Fruit fly (Drosophila melanogaster) whole organism, embryonic: ENCODE results near the gene Gbs-76A.
A peak's percentile ranks its signal among the peaks of the same experiment; 100 is the strongest.

Experiments used
- Asciz ChIP-seq: fragments of 200-800 bp; sonication (Bioruptor generic); optimal IDR thresholded peaks from 2 replicates; lab custom pipeline; 2017; ENCODE audit warnings: missing biosample characterization, mild to moderate bottlenecking, missing genetic modification characterization, missing genetic modification reagents
- C15 ChIP-seq: fragments of 200-800 bp; sonication (Bioruptor generic); IDR thresholded peaks from 3 replicates; pipeline ENCODE4 v1.3.6; 2022; ENCODE audit warnings: missing biosample characterization, missing genetic modification characterization
- CG10462 ChIP-seq: fragments of 200-800 bp; sonication (Bioruptor generic); optimal IDR thresholded peaks from 2 replicates; lab custom pipeline; 2016; ENCODE audit warnings: missing biosample characterization, missing genetic modification characterization
- CG11247 ChIP-seq: fragments of 200-800 bp; sonication (Bioruptor generic); IDR thresholded peaks from 2 replicates; pipeline ENCODE4 v1.3.6; 2022; ENCODE audit warnings: missing biosample characterization, missing genetic modification characterization
- CG11398 ChIP-seq: fragments of 200-800 bp; sonication (Bioruptor generic); optimal IDR thresholded peaks from 2 replicates; lab custom pipeline; 2016; ENCODE audit warnings: missing biosample characterization, missing genetic modification characterization
- CG14441 ChIP-seq: fragments of 200-800 bp; sonication (Bioruptor generic); IDR thresholded peaks from 2 replicates; pipeline ENCODE4 v1.3.6; 2022; ENCODE audit warnings: missing biosample characterization, missing genetic modification characterization
- CG15011 ChIP-seq: fragments of 200-800 bp; sonication (Bioruptor generic); optimal IDR thresholded peaks from 3 replicates; lab custom pipeline; 2018; ENCODE audit warnings: missing biosample characterization, mild to moderate bottlenecking, missing genetic modification characterization
- CG1529 ChIP-seq: fragments of 200-800 bp; sonication (Bioruptor generic); optimal IDR thresholded peaks from 3 replicates; lab custom pipeline; 2018; ENCODE audit warnings: missing biosample characterization, missing genetic modification characterization
- CG16813 ChIP-seq: fragments of 200-800 bp; sonication (Bioruptor generic); IDR thresholded peaks from 3 replicates; pipeline ENCODE4 v1.3.6; 2022; ENCODE audit warnings: missing biosample characterization, missing genetic modification characterization; ENCODE audit not compliant: partially characterized antibody
- CG17829 ChIP-seq: fragments of 200-800 bp; optimal IDR thresholded peaks from 2 replicates; lab custom pipeline; 2019; ENCODE audit warnings: missing biosample characterization, mild to moderate bottlenecking, missing genetic modification characterization, moderate library complexity
- CG18764 ChIP-seq: fragments of 200-800 bp; sonication (Bioruptor generic); optimal IDR thresholded peaks from 3 replicates; lab custom pipeline; 2016; ENCODE audit warnings: missing biosample characterization, missing genetic modification characterization
- CG2712 ChIP-seq: fragments of 200-800 bp; optimal IDR thresholded peaks from 3 replicates; lab custom pipeline; 2019; ENCODE audit warnings: missing biosample characterization, mild to moderate bottlenecking, missing genetic modification characterization, moderate library complexity
- CG30403 ChIP-seq: fragments of 200-800 bp; sonication (Bioruptor generic); optimal IDR thresholded peaks from 3 replicates; lab custom pipeline; 2016; ENCODE audit warnings: missing biosample characterization, missing genetic modification characterization
- CG31224 ChIP-seq: fragments of 200-800 bp; sonication (Bioruptor generic); IDR thresholded peaks from 2 replicates; pipeline ENCODE4 v1.3.6; 2022; ENCODE audit warnings: missing biosample characterization, missing genetic modification characterization
- CG31441 ChIP-seq: fragments of 200-800 bp; sonication (Bioruptor generic); IDR thresholded peaks from 2 replicates; pipeline ENCODE4 v1.3.6; 2022; ENCODE audit warnings: missing biosample characterization, missing genetic modification characterization
- CG34422 ChIP-seq: fragments of 200-800 bp; sonication (Bioruptor generic); IDR thresholded peaks from 3 replicates; pipeline ENCODE4 v1.3.6; 2022; ENCODE audit warnings: missing biosample characterization, missing genetic modification characterization
- CG3726 ChIP-seq: fragments of 200-800 bp; sonication (Bioruptor generic); IDR thresholded peaks from 3 replicates; pipeline ENCODE4, ENCODE4 v1.3.6; 2022; ENCODE audit warnings: missing biosample characterization, missing genetic modification characterization
- CG3838 ChIP-seq: fragments of 200-800 bp; sonication (Bioruptor generic); optimal IDR thresholded peaks from 3 replicates; lab custom pipeline; 2016; ENCODE audit warnings: missing biosample characterization, missing genetic modification characterization
- CG3995 ChIP-seq: fragments of 200-800 bp; sonication (Bioruptor generic); optimal IDR thresholded peaks from 3 replicates; lab custom pipeline; 2016; ENCODE audit warnings: missing biosample characterization, missing genetic modification characterization
- CG4282 ChIP-seq: fragments of 200-800 bp; sonication (Bioruptor generic); optimal IDR thresholded peaks from 2 replicates; lab custom pipeline; 2016; ENCODE audit warnings: missing biosample characterization, missing genetic modification characterization
- CG43689 ChIP-seq: fragments of 200-800 bp; sonication (Bioruptor generic); IDR thresholded peaks from 2 replicates; pipeline ENCODE4 v1.3.6; 2022; ENCODE audit warnings: missing biosample characterization, missing genetic modification characterization
- CG4424 ChIP-seq: fragments of 200-800 bp; sonication (Bioruptor generic); optimal IDR thresholded peaks from 3 replicates; lab custom pipeline; 2016; ENCODE audit warnings: missing biosample characterization, missing genetic modification characterization
- CG5180 ChIP-seq: fragments of 200-800 bp; sonication (Bioruptor generic); optimal IDR thresholded peaks from 3 replicates; lab custom pipeline; 2017; ENCODE audit warnings: missing biosample characterization, missing genetic modification characterization, mild to moderate bottlenecking, moderate library complexity, missing genetic modification reagents
- CG6854 ChIP-seq: fragments of 200-800 bp; sonication (Bioruptor generic); optimal IDR thresholded peaks from 3 replicates; lab custom pipeline; 2017; ENCODE audit warnings: missing biosample characterization, mild to moderate bottlenecking, missing genetic modification characterization
- CG9215 ChIP-seq: fragments of 200-800 bp; sonication (Bioruptor generic); IDR thresholded peaks from 2 replicates; pipeline ENCODE4 v1.3.6; 2022; ENCODE audit warnings: missing biosample characterization, missing genetic modification characterization
- CG9437 ChIP-seq: fragments of 200-800 bp; sonication (Bioruptor generic); optimal IDR thresholded peaks from 2 replicates; lab custom pipeline; 2018; ENCODE audit warnings: missing biosample characterization, mild to moderate bottlenecking, missing genetic modification characterization
- H15 ChIP-seq: fragments of 200-800 bp; sonication (Bioruptor generic); IDR thresholded peaks from 3 replicates; pipeline ENCODE4 v1.3.6; 2022; ENCODE audit warnings: missing biosample characterization, missing genetic modification characterization
- Hmx ChIP-seq: fragments of 200-800 bp; sonication (Bioruptor generic); optimal IDR thresholded peaks from 2 replicates; lab custom pipeline; 2016; ENCODE audit warnings: missing biosample characterization, missing genetic modification characterization
- Hr51 ChIP-seq, 2 experiments: fragments of 200-800 bp; sonication (Bioruptor generic); optimal IDR thresholded peaks; 2 replicates in 1 of 2; 3 replicates in 1 of 2; lab custom pipeline; 2016 to 2018; ENCODE audit warnings: missing biosample characterization in 2 of 2, missing genetic modification characterization in 2 of 2, mild to moderate bottlenecking in 1 of 2, moderate library complexity in 1 of 2
- Lpt ChIP-seq: fragments of >200 bp; optimal IDR thresholded peaks from 2 replicates; lab custom pipeline; 2018; ENCODE audit warnings: missing biosample characterization, missing genetic modification characterization
- NfI ChIP-seq: fragments of 200-800 bp; sonication (Bioruptor generic); optimal IDR thresholded peaks from 3 replicates; lab custom pipeline; 2018; ENCODE audit warnings: missing biosample characterization, mild to moderate bottlenecking, missing genetic modification characterization, moderate library complexity
- Optix ChIP-seq: fragments of 200-800 bp; sonication (Bioruptor generic); IDR thresholded peaks from 3 replicates; pipeline ENCODE4 v1.3.6; 2022; ENCODE audit warnings: missing biosample characterization, missing genetic modification characterization
- PHDP ChIP-seq: fragments of 200-800 bp; sonication (Bioruptor generic); optimal IDR thresholded peaks from 3 replicates; lab custom pipeline; 2018; ENCODE audit warnings: missing biosample characterization, mild to moderate bottlenecking, missing genetic modification characterization, moderate library complexity
- Sox100B ChIP-seq: fragments of 200-800 bp; sonication (Bioruptor generic); optimal IDR thresholded peaks from 3 replicates; lab custom pipeline; 2018; ENCODE audit warnings: missing biosample characterization, mild to moderate bottlenecking, missing genetic modification characterization
- Sry-δ ChIP-seq: fragments of 200-800 bp; sonication (Bioruptor generic); optimal IDR thresholded peaks from 2 replicates; lab custom pipeline; 2016; ENCODE audit warnings: missing biosample characterization, missing genetic modification characterization
- Xbp1 ChIP-seq: fragments of 200-800 bp; sonication (Bioruptor generic); optimal IDR thresholded peaks from 3 replicates; lab custom pipeline; 2016; ENCODE audit warnings: missing biosample characterization, mild to moderate bottlenecking, missing genetic modification characterization
- cg ChIP-seq: fragments of 200-800 bp; sonication (Bioruptor generic); optimal IDR thresholded peaks from 3 replicates; lab custom pipeline; 2019; ENCODE audit warnings: missing biosample characterization, mild to moderate bottlenecking, missing genetic modification characterization, moderate library complexity
- crp ChIP-seq, 2 experiments: fragments of 200-800 bp; sonication (Bioruptor generic); optimal IDR thresholded peaks; 2 replicates in 1 of 2; 3 replicates in 1 of 2; lab custom pipeline; 2017; ENCODE audit warnings: missing biosample characterization in 2 of 2, missing genetic modification characterization in 2 of 2, mild to moderate bottlenecking in 1 of 2, moderate library complexity in 1 of 2
- dan ChIP-seq: fragments of 200-800 bp; sonication (Bioruptor generic); IDR thresholded peaks from 2 replicates; pipeline ENCODE4 v1.3.6; 2022; ENCODE audit warnings: missing biosample characterization, missing genetic modification characterization
- dm ChIP-seq: fragments of 200-800 bp; sonication (Bioruptor generic); optimal IDR thresholded peaks from 3 replicates; lab custom pipeline; 2016; ENCODE audit warnings: missing biosample characterization, missing genetic modification characterization
- dmrt99B ChIP-seq: fragments of 200-800 bp; sonication (Bioruptor generic); optimal IDR thresholded peaks from 2 replicates; lab custom pipeline; 2018; ENCODE audit warnings: missing biosample characterization, mild to moderate bottlenecking, missing genetic modification characterization, moderate library complexity
- fd96Cb ChIP-seq: fragments of 200-800 bp; sonication (Bioruptor generic); optimal IDR thresholded peaks from 2 replicates; lab custom pipeline; 2018; ENCODE audit warnings: missing biosample characterization, mild to moderate bottlenecking, missing genetic modification characterization, moderate library complexity
- fru ChIP-seq: fragments of >200 bp; optimal IDR thresholded peaks from 2 replicates; lab custom pipeline; 2017
- gce ChIP-seq: fragments of 200-800 bp; sonication (Bioruptor generic); IDR thresholded peaks from 3 replicates; pipeline ENCODE4 v1.3.6; 2022; ENCODE audit warnings: missing biosample characterization, missing genetic modification characterization
- gsb ChIP-seq: fragments of 200-800 bp; sonication (Bioruptor generic); IDR thresholded peaks from 2 replicates; pipeline ENCODE4 v1.3.6; 2022; ENCODE audit warnings: missing biosample characterization, missing genetic modification characterization
- gt ChIP-seq: fragments of 200-800 bp; sonication (Bioruptor generic); IDR thresholded peaks from 2 replicates; pipeline ENCODE4 v1.3.6; 2022; ENCODE audit warnings: missing biosample characterization, missing genetic modification characterization
- mirr ChIP-seq: fragments of 200-800 bp; sonication (Bioruptor generic); optimal IDR thresholded peaks from 3 replicates; lab custom pipeline; 2018; ENCODE audit warnings: missing biosample characterization, mild to moderate bottlenecking, missing genetic modification characterization
- nmo ChIP-seq: fragments of 200-800 bp; sonication (Bioruptor generic); optimal IDR thresholded peaks from 2 replicates; lab custom pipeline; 2018; ENCODE audit warnings: missing biosample characterization, mild to moderate bottlenecking, missing genetic modification characterization, moderate library complexity
- oc ChIP-seq: fragments of 200-800 bp; sonication (Bioruptor generic); optimal IDR thresholded peaks from 2 replicates; lab custom pipeline; 2018; ENCODE audit warnings: missing biosample characterization, mild to moderate bottlenecking, missing genetic modification characterization, moderate library complexity
- pita ChIP-seq: fragments of 200-800 bp; sonication (Bioruptor generic); optimal IDR thresholded peaks from 2 replicates; lab custom pipeline; 2017; ENCODE audit warnings: missing biosample characterization, mild to moderate bottlenecking, missing genetic modification characterization
- repo ChIP-seq: fragments of 200-800 bp; sonication (Bioruptor generic); optimal IDR thresholded peaks from 2 replicates; lab custom pipeline; 2016; ENCODE audit warnings: missing biosample characterization, missing genetic modification characterization
- so ChIP-seq: fragments of 200-800 bp; sonication (Bioruptor generic); IDR thresholded peaks from 3 replicates; pipeline ENCODE4 v1.3.6; 2022; ENCODE audit warnings: missing biosample characterization, missing genetic modification characterization
- ssp ChIP-seq: fragments of 200-800 bp; sonication (Bioruptor generic); IDR thresholded peaks from 2 replicates; pipeline ENCODE4 v1.3.6; 2022; ENCODE audit warnings: missing biosample characterization, missing genetic modification characterization

Gbs-76A gene

DNA sequence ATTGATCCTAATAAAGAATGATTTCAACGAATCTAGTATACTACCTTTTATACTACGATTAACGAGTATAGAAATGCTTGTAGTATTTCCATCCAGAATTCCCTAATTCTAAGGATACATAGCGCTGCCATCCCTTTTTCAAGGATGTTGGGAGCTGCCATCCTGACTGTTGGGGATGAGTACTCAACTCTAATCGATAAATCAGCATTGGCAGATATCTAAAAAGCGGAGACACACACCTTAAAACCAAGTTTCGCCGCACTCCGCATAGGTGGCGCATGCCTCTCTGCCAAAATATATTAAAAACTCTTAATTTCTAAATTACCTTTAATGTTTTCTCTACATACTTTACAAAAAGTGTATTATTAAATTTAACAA, 1.7 kb upstream of the Gbs-76A start, which contains the start of gene fal:
Gene fal, plus strand, starts transcription at position 330 of the 378 bp plus-strand sequence.
- no peak for TF ChIP-seq CG3726 (GFP tag; lab: Robert Waterston, UW)
- no peak for TF ChIP-seq fd96Cb (tag; lab: Kevin White, UChicago)
- TF ChIP-seq dmrt99B (tag; lab: Kevin White, UChicago): no peak
- no peak for TF ChIP-seq CG15011 (GFP tag; lab: Kevin White, UChicago)
- no peak for TF ChIP-seq crp (GFP tag; optimal IDR thresholded peaks at IDR 0.05; lab: Kevin White, UChicago)
- TF ChIP-seq CG6854 (GFP tag; lab: Kevin White, UChicago): no peak
- TF ChIP-seq CG3995 (GFP tag; lab: Kevin White, UChicago): no peak
- no peak for TF ChIP-seq C15
- TF ChIP-seq CG3838 (GFP tag; lab: Kevin White, UChicago): no peak
- no peak for TF ChIP-seq Optix
- no peak for TF ChIP-seq fru (lab: Kevin White, UChicago)
- TF ChIP-seq Xbp1 (GFP tag; lab: Kevin White, UChicago): peak; percentile 50
- no peak for TF ChIP-seq CG18764 (GFP tag; lab: Kevin White, UChicago)
- TF ChIP-seq Lpt: no peak
- TF ChIP-seq NfI (GFP tag; lab: Kevin White, UChicago): no peak
- peak; percentile 78 for TF ChIP-seq pita
- TF ChIP-seq CG31441 (GFP tag; lab: Robert Waterston, UW): no peak
- no peak for TF ChIP-seq cg
- no peak for TF ChIP-seq Sox100B (GFP tag; lab: Kevin White, UChicago)
- no peak for TF ChIP-seq CG1529
- TF ChIP-seq gsb (GFP tag; lab: Robert Waterston, UW): no peak
- no peak for TF ChIP-seq mirr (GFP tag; lab: Kevin White, UChicago)
- TF ChIP-seq CG34422: no peak
- TF ChIP-seq CG11247 (GFP tag; lab: Robert Waterston, UW): no peak
- TF ChIP-seq dan (GFP tag; lab: Robert Waterston, UW): no peak
- no peak for TF ChIP-seq CG9437 (GFP tag; lab: Kevin White, UChicago)
- TF ChIP-seq CG9215: no peak
- peak; percentile 67 for TF ChIP-seq CG16813 (GFP tag; lab: Robert Waterston, UW)
- TF ChIP-seq CG5180 (GFP tag; lab: Kevin White, UChicago): no peak
- TF ChIP-seq so: no peak
- peak; percentile 90 for TF ChIP-seq Sry-δ (GFP tag; lab: Kevin White, UChicago)
- TF ChIP-seq PHDP (tag; lab: Kevin White, UChicago): no peak
- no peak for TF ChIP-seq oc (tag; lab: Kevin White, UChicago)
- peak; percentile 65 for TF ChIP-seq CG4424 (GFP tag; lab: Kevin White, UChicago)
- TF ChIP-seq Hmx (GFP tag; lab: Kevin White, UChicago): no peak
- no peak for TF ChIP-seq dm (GFP tag; lab: Kevin White, UChicago)
- no peak for TF ChIP-seq gt (GFP tag; lab: Robert Waterston, UW)
- no peak for TF ChIP-seq CG10462 (GFP tag; lab: Kevin White, UChicago)
- no peak for TF ChIP-seq gce (GFP tag; lab: Robert Waterston, UW)
- no peak for TF ChIP-seq Hr51 (GFP tag; optimal IDR thresholded peaks at IDR 0.05; lab: Kevin White, UChicago)
- TF ChIP-seq CG14441 (GFP tag; lab: Robert Waterston, UW): no peak
- TF ChIP-seq H15 (GFP tag; lab: Robert Waterston, UW): no peak
- TF ChIP-seq CG17829 (tag; lab: Kevin White, UChicago): no peak
- peak; percentile 34 for TF ChIP-seq ssp (GFP tag; lab: Robert Waterston, UW)
- no peak for TF ChIP-seq repo (GFP tag; lab: Kevin White, UChicago)
- TF ChIP-seq CG4282 (GFP tag; lab: Kevin White, UChicago): no peak
- no peak for TF ChIP-seq CG31224 (GFP tag; lab: Robert Waterston, UW)
- peak; percentile 43 for TF ChIP-seq CG2712
- TF ChIP-seq CG11398 (GFP tag; lab: Kevin White, UChicago): no peak
- TF ChIP-seq nmo: peak; percentile 63
- TF ChIP-seq CG30403 (GFP tag; lab: Kevin White, UChicago): peak; percentile 41
- no peak for TF ChIP-seq CG43689
- no peak for TF ChIP-seq Asciz (GFP tag; lab: Kevin White, UChicago)
